Worm (Caenorhabditis elegans): ENCODE data around the gene jmjd-5.
A peak's percentile ranks its signal among the peaks of the same experiment; 100 is the strongest.

Gene jmjd-5

ce11 chrV:11127197-11127596 lies at the start of gene jmjd-5:
Gene jmjd-5, plus strand, starts transcription at chrV:11127497.
- TF ChIP-seq tab-1 (GFP tag; IDR thresholded peaks at IDR 0.05) (no peak), cog-1 (tag; optimal IDR thresholded peaks at IDR 0.05) (no peak), flt-1 (GFP tag; IDR thresholded peaks at IDR 0.05) (no peak), ref-1 (GFP tag; conservative IDR thresholded peaks at IDR 0.05) (no peak), med-1 (GFP tag; optimal IDR thresholded peaks at IDR 0.05; ENCODE audit: insufficient read depth) (no peak), T22C8.4 (GFP tag; IDR thresholded peaks at IDR 0.05) (no peak), ztf-23 (GFP tag; IDR thresholded peaks at IDR 0.05) (no peak), ztf-29 (GFP tag; IDR thresholded peaks at IDR 0.05) (no peak), klf-2 (GFP tag; conservative IDR thresholded peaks at IDR 0.05) (no peak)

DNA sequence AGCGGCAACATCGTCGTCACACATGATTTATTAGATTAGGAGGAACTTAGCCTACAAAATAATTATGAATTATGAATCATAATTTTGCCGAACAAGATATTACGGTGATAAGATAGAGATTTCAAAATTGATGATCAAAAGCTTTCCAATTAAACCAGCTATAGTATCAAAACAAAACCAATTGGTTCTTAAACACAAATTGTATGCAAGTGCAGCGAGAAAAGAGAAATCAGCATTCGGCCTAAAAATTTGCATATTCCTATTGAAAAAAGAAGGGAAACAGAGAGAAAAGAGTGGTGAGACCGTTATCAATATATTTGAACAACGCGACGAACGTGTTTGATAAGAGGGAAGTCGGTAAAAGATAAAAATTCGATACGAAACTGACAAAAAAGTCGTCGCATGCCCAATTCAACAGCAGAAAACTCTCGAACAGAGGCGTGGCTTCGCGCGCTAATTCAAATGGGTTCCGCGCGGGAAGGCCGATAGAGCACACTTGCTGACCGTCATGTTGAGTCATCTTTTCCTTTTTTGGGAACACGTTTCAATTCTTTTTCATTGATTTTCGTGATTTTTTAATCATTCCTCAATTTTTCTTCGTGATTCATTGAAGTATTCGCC lies 49.1 kb upstream of the jmjd-5 start, which contains the start of gene act-2:
TSS of gene act-2 (minus strand) at position 51 of the 621 bp plus-strand sequence.
- TF ChIP-seq ref-1 (GFP tag; conservative IDR thresholded peaks at IDR 0.05), result no peak
- no peak for TF ChIP-seq med-1 (GFP tag; optimal IDR thresholded peaks at IDR 0.05; ENCODE audit: insufficient read depth)
- TF ChIP-seq T22C8.4 (GFP tag; IDR thresholded peaks at IDR 0.05), result no peak
- peak; percentile 53; the same call in 1 of the 2 replicates for TF ChIP-seq flt-1 (GFP tag; IDR thresholded peaks at IDR 0.05)
- TF ChIP-seq ztf-29 (GFP tag; IDR thresholded peaks at IDR 0.05), result no peak
- TF ChIP-seq cog-1 (tag; optimal IDR thresholded peaks at IDR 0.05), result peak; percentile 28
- peak; percentile 14; the same call in 1 of the 2 replicates for TF ChIP-seq ztf-23 (GFP tag; IDR thresholded peaks at IDR 0.05)
- TF ChIP-seq klf-2 (GFP tag; conservative IDR thresholded peaks at IDR 0.05), result no peak
- no peak for TF ChIP-seq tab-1 (GFP tag; IDR thresholded peaks at IDR 0.05)

DNA sequence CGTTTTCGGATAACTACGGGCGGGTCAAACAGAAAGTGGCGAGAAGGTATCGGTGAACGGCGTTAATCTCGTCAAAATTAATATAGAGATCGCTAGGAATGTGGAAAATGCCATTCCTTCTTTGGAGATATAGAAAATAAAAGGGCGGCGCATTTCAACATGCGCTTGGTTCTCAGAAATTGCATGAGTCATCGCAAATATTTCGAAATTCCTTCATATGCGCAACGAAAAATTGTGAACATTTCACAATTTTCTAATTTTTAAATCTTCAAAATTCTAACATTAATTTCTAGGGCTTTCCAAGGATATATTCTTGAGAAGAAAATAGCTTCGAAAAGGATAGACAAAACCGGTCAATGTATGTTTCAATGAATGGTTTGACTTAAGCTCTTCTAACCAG lies 48.4 kb upstream of the jmjd-5 start:
- no peak for TF ChIP-seq tab-1 (GFP tag; IDR thresholded peaks at IDR 0.05)
- no peak for TF ChIP-seq cog-1 (tag; optimal IDR thresholded peaks at IDR 0.05)

DNA sequence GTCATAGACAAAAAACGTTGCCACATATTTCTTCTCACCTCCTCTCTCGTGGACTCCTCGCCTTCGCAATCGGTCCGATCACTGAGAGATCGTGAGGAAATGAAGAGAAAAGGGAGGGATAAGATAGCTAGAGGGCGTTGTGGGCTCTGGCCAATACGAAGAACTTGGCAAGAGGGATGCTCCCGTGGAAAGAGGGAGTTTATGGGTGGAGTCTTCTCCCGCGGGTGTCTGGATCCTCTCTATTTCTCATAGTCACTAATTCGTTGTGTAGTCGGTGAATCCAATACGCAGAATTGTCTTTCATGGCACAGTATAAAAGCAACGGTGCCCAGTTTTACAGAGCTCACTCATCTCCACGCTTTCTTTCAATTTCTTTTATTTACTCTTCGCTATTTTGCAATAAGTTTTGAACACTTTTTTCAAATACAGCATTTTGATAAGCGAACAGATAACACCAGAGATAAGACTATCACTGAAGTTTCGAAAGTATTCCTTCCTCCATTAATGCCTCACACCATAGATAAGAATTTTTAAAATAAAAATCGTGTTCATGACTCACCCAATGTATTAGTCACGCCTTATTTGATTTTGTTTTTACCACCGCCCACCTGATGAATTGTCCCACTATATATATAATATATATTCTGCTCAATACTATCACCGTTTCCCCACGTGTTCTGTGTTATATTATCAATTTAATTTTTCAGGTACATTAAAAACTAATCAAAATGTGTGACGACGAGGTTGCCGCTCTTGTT lies 46.8 kb upstream of the jmjd-5 start, which contains the start of gene act-1:
TSS of gene act-1 (plus strand) at position 708 of the 758 bp plus-strand sequence.
- TF ChIP-seq flt-1 (GFP tag; IDR thresholded peaks at IDR 0.05), result 0 out of 2 replicates have a peak, but pooled peaks have one; percentile 27
- TF ChIP-seq ztf-23 (GFP tag; IDR thresholded peaks at IDR 0.05), result no peak

DNA sequence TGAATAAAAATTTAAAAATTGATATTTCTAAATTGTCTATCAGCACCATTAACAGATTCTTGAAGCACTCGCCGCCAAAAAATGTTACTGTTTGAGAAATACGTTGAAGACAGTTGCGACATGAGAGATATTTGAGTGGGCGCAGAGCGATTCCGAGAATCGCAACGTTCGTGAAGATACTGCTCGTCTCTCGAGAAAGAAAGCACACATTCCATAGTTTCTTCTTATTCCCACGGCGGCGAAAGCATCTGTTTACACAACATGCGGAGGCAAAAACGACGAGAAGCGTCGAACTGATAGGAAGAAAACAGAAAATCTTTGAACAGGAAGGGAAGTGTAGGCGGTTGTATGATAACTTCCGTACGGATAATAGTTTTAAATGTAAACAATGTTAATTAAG lies 44.8 kb upstream of the jmjd-5 start:
- TF ChIP-seq ztf-29 (GFP tag; IDR thresholded peaks at IDR 0.05) (no peak), tab-1 (GFP tag; IDR thresholded peaks at IDR 0.05) (no peak), ztf-23 (GFP tag; IDR thresholded peaks at IDR 0.05) (no peak), cog-1 (tag; optimal IDR thresholded peaks at IDR 0.05) (peak; percentile 23)

DNA sequence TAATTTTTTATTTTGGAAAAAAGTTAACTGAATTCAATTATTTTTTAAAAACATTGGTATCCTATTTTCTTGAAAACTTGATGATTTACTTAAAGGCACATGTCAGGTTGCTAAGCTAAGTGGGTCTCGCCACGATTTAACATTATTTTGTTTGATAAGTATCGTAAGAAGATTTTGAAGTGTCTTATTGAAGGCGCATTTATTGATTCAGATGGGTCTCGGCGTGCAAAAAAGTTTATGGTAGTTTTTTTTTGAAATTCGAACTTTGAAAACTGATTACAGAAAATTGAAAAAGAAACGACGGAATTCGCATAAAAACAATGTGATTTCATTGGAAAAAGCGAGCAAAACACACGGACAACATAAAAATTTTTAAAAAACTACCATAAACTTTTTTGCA lies 44.3 kb upstream of the jmjd-5 start:
- no peak for TF ChIP-seq klf-2 (GFP tag; conservative IDR thresholded peaks at IDR 0.05)
- TF ChIP-seq ztf-23 (GFP tag; IDR thresholded peaks at IDR 0.05), result no peak
- no peak for TF ChIP-seq T22C8.4 (GFP tag; IDR thresholded peaks at IDR 0.05)
- no peak for TF ChIP-seq flt-1 (GFP tag; IDR thresholded peaks at IDR 0.05)
- no peak for TF ChIP-seq med-1 (GFP tag; optimal IDR thresholded peaks at IDR 0.05; ENCODE audit: insufficient read depth)
- TF ChIP-seq ztf-29 (GFP tag; IDR thresholded peaks at IDR 0.05), result no peak
- TF ChIP-seq cog-1 (tag; optimal IDR thresholded peaks at IDR 0.05), result no peak
- no peak for TF ChIP-seq ref-1 (GFP tag; conservative IDR thresholded peaks at IDR 0.05)
- no peak for TF ChIP-seq tab-1 (GFP tag; IDR thresholded peaks at IDR 0.05)

DNA sequence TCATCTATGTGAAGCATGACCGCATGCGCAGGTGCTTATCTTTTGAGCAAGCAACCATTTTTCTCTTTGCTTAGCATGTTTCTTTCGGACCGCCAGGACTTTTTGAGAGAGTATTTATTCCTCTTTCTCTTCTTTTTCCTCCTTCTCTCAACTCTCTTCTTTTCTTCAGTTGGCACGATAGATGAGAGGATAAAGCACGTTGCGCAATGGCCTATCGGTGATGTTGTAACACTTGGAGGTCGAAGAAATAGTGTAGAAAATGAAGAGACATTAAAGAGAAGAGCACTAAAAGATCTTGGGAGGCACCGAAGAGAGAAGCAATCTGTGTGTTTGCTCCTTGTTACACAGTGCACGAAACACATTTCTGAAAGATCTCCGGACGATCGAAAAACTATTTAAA lies 43.6 kb upstream of the jmjd-5 start:
- TF ChIP-seq ztf-23 (GFP tag; IDR thresholded peaks at IDR 0.05) (no peak), flt-1 (GFP tag; IDR thresholded peaks at IDR 0.05) (no peak), klf-2 (GFP tag; conservative IDR thresholded peaks at IDR 0.05) (no peak), T22C8.4 (GFP tag; IDR thresholded peaks at IDR 0.05) (no peak), ref-1 (GFP tag; conservative IDR thresholded peaks at IDR 0.05) (no peak), cog-1 (tag; optimal IDR thresholded peaks at IDR 0.05) (peak; percentile 77)

DNA sequence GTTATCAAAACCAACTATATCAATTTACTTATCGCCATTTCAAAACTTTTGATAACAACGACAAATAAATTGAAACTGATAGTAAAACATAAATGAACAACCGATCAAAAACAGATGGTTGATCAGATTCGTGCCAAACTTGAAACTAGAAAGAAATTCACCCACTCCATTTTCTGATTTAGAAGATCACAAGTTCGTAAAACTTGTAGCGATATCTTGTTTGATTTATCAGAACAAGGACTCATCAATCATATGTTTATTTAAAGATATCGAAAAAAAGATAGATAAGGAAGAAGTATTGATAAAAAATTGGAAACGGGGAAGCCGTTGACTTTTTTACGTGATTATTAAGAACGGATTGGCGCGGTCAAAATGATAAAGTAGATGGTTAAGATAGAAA lies 40.2 kb upstream of the jmjd-5 start:
- no peak for TF ChIP-seq T22C8.4 (GFP tag; IDR thresholded peaks at IDR 0.05)
- no peak for TF ChIP-seq flt-1 (GFP tag; IDR thresholded peaks at IDR 0.05)
- no peak for TF ChIP-seq ref-1 (GFP tag; conservative IDR thresholded peaks at IDR 0.05)
- TF ChIP-seq tab-1 (GFP tag; IDR thresholded peaks at IDR 0.05), result no peak
- TF ChIP-seq med-1 (GFP tag; optimal IDR thresholded peaks at IDR 0.05; ENCODE audit: insufficient read depth), result no peak
- TF ChIP-seq ztf-23 (GFP tag; IDR thresholded peaks at IDR 0.05), result no peak
- no peak for TF ChIP-seq klf-2 (GFP tag; conservative IDR thresholded peaks at IDR 0.05)
- no peak for TF ChIP-seq cog-1 (tag; optimal IDR thresholded peaks at IDR 0.05)

ce11 chrV:11087519-11087998 lies 39.7 kb upstream of the jmjd-5 start, which contains the start of gene Y42A5A.1:
Gene Y42A5A.1, plus strand, starts transcription at chrV:11087948.
- TF ChIP-seq ref-1 (GFP tag; conservative IDR thresholded peaks at IDR 0.05), result no peak
- no peak for TF ChIP-seq cog-1 (tag; optimal IDR thresholded peaks at IDR 0.05)
- TF ChIP-seq ztf-29 (GFP tag; IDR thresholded peaks at IDR 0.05), result no peak
- TF ChIP-seq T22C8.4 (GFP tag; IDR thresholded peaks at IDR 0.05), result no peak
- TF ChIP-seq ztf-23 (GFP tag; IDR thresholded peaks at IDR 0.05), result no peak
- no peak for TF ChIP-seq tab-1 (GFP tag; IDR thresholded peaks at IDR 0.05)
- no peak for TF ChIP-seq med-1 (GFP tag; optimal IDR thresholded peaks at IDR 0.05; ENCODE audit: insufficient read depth)
- TF ChIP-seq klf-2 (GFP tag; conservative IDR thresholded peaks at IDR 0.05), result no peak
- TF ChIP-seq flt-1 (GFP tag; IDR thresholded peaks at IDR 0.05), result no peak

Data from whole organism, midembryonic.